Worm (Caenorhabditis elegans): Measurements from ENCODE around the gene F01D5.6.
"Not testable (repeated sequence)": the region's sequence is repeated elsewhere in the genome, so short reads cannot be mapped to it uniquely, and the experiment has no call there.

DNA sequence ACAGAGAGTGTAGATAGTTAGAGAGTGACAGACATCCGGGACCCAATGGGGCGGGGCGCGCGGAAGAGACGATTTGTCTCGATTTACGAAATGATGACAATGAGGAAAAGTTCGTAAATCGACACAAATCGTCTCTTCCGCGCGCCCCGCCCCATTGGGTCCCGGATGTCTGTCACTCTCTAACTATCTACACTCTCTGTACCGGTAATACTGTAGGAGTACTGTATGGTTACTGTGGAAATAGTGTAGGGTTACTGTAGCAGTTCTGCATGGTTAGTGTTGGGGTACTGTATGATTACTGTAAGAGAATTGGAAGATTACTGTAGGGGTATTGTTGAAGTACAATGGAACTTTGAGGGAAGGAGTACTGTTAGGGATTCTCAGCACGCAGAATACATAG lies 14.9 kb downstream of the F01D5.6 start, which contains the start of gene F01D5.10:
- not testable (repeated sequence) for TF ChIP-seq ztf-4 (tag; optimal IDR thresholded peaks at IDR 0.05); ceh-82 (tag; optimal IDR thresholded peaks at IDR 0.05); lin-13 (GFP tag; optimal IDR thresholded peaks at IDR 0.05); alr-1 (tag; optimal IDR thresholded peaks at IDR 0.05); nhr-129 (tag; optimal IDR thresholded peaks at IDR 0.05); nhr-77 (tag; optimal IDR thresholded peaks at IDR 0.05); mdl-1 (tag; optimal IDR thresholded peaks at IDR 0.05); blmp-1 (tag; optimal IDR thresholded peaks at IDR 0.05; ENCODE audit: insufficient read depth); nhr-11 (tag; optimal IDR thresholded peaks at IDR 0.05); fos-1 (tag; optimal IDR thresholded peaks at IDR 0.05)

Measured in whole organism, L2 larva.